Worm (Caenorhabditis elegans): ENCODE results near the gene srx-95.
A peak's percentile ranks its signal among the peaks of the same experiment; 100 is the strongest.

Gene srx-95

ce11 chrII:6721581-6721980 is 33.0 kb downstream of the srx-95 start (continued):
- TF ChIP-seq nhr-20 (tag; optimal IDR thresholded peaks at IDR 0.05): peak; percentile 85
- peak; percentile 64 for TF ChIP-seq nhr-19 (GFP tag; conservative IDR thresholded peaks at IDR 0.05)
- TF ChIP-seq lsy-2 (tag; optimal IDR thresholded peaks at IDR 0.05): peak; percentile 18 to 50
- TF ChIP-seq pax-3 (tag; optimal IDR thresholded peaks at IDR 0.05): no peak
- TF ChIP-seq xbp-1 (tag; optimal IDR thresholded peaks at IDR 0.05): peak; percentile 26
- TF ChIP-seq grh-1 (GFP tag; IDR thresholded peaks at IDR 0.05): 0 out of 2 replicates have a peak, but pooled peaks have one; percentile 9

DNA sequence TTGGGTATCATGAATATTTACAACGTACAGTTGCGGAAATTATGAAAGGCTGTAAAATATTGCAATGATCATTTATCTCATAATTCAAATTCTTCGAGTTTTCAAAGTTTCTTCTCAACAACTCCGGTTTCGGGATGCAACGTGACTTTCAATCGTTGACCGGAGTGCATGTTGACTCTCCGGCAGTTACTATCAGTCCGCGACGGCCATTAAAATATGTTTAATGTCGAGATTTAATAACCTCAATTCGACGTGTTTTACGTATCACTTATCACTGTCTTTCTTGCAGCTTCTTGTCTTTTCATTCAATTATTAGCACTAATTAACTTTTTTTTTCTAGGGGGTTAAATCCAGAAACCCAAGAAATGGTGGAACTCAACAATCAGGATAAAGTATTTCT is 36.4 kb downstream of the srx-95 start, which contains the start of gene tsp-10:
Gene tsp-10 (plus strand): TSS at position 366 of the 400 bp plus-strand sequence.
- TF ChIP-seq aly-2 (tag; optimal IDR thresholded peaks at IDR 0.05) (no peak), mep-1 (tag; optimal IDR thresholded peaks at IDR 0.05) (no peak), ces-1 (GFP tag; optimal IDR thresholded peaks at IDR 0.05) (no peak), Y116A8C.19 (tag; optimal IDR thresholded peaks at IDR 0.05; ENCODE audit: borderline replicate concordance) (no peak), dpl-1 (GFP tag; optimal IDR thresholded peaks at IDR 0.05) (no peak), lsy-2 (tag; optimal IDR thresholded peaks at IDR 0.05) (no peak), nhr-28 (tag; optimal IDR thresholded peaks at IDR 0.05) (no peak), rnt-1 (tag; optimal IDR thresholded peaks at IDR 0.05) (no peak), sptf-1 (tag; optimal IDR thresholded peaks at IDR 0.05) (no peak), dsc-1 (tag; optimal IDR thresholded peaks at IDR 0.05) (no peak), fkh-8 (tag; optimal IDR thresholded peaks at IDR 0.05) (no peak), lin-14 (GFP tag; optimal IDR thresholded peaks at IDR 0.05) (no peak), nhr-84 (tag; optimal IDR thresholded peaks at IDR 0.05) (no peak), alr-1 (tag; optimal IDR thresholded peaks at IDR 0.05; ENCODE audit: borderline replicate concordance) (no peak), grh-1 (GFP tag; IDR thresholded peaks at IDR 0.05) (no peak), nhr-77 (tag; optimal IDR thresholded peaks at IDR 0.05) (no peak), zip-4 (GFP tag; optimal IDR thresholded peaks at IDR 0.05) (no peak), tlp-1 (tag; optimal IDR thresholded peaks at IDR 0.05) (no peak)

- no peak for TF ChIP-seq aly-2 (tag; optimal IDR thresholded peaks at IDR 0.05)
- no peak for TF ChIP-seq lin-15B (tag; optimal IDR thresholded peaks at IDR 0.05)
- no peak for TF ChIP-seq egl-13 (tag; optimal IDR thresholded peaks at IDR 0.05)
- TF ChIP-seq ets-5 (GFP tag; IDR thresholded peaks at IDR 0.05): no peak
- TF ChIP-seq blmp-1 (tag; optimal IDR thresholded peaks at IDR 0.05): peak; percentile 80
Observed at ce11 chrII:6716638-6717037, 37.9 kb downstream of the srx-95 start, which contains the start of the genes T14B4.5 and T14B4.20. Gene T14B4.5 (plus strand): TSS chrII:6716863. Gene T14B4.20 (plus strand): TSS chrII:6716901.

ce11 chrII:6715853-6716252 is 38.7 kb downstream of the srx-95 start:
- TF ChIP-seq unc-62 (GFP tag; optimal IDR thresholded peaks at IDR 0.05) (no peak), blmp-1 (tag; optimal IDR thresholded peaks at IDR 0.05) (peak; percentile 86), elt-2 (tag; optimal IDR thresholded peaks at IDR 0.05) (no peak)

DNA sequence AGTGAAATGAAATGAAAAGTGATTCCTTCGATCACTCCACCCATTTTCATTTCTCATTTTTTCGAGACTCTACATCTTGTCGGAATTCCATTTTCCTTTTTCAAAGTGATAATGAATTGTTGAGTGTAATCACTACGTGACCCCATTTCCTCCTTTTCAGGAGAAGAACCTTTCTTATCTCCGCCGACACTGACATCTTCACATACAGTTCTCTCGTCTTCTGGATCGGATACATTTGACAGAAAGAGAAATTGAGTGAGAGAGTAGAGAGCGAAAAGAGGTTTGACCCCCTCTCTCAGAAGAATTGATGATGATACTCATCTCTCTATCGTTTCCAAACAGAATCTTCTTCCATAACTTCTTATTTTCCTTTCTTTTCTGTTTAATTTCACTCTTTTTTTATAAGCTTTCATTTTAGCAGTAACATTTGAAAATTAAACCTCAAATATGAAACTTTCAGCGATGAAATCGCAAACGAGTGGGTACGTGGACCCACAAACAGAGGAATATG is 40.7 kb downstream of the srx-95 start, which contains the start of gene dpy-2:
Gene dpy-2 (plus strand): TSS at position 461 of the 511 bp plus-strand sequence.
- TF ChIP-seq mep-1 (tag; optimal IDR thresholded peaks at IDR 0.05) (no peak), egl-13 (tag; optimal IDR thresholded peaks at IDR 0.05) (no peak), nhr-47 (tag; optimal IDR thresholded peaks at IDR 0.05) (no peak), elt-2 (tag; optimal IDR thresholded peaks at IDR 0.05) (no peak), blmp-1 (tag; optimal IDR thresholded peaks at IDR 0.05) (peak; percentile 99), elt-3 (tag; optimal IDR thresholded peaks at IDR 0.05) (peak in 1 of 6 experiments; percentile 11), nhr-85 (tag) (no peak)

DNA sequence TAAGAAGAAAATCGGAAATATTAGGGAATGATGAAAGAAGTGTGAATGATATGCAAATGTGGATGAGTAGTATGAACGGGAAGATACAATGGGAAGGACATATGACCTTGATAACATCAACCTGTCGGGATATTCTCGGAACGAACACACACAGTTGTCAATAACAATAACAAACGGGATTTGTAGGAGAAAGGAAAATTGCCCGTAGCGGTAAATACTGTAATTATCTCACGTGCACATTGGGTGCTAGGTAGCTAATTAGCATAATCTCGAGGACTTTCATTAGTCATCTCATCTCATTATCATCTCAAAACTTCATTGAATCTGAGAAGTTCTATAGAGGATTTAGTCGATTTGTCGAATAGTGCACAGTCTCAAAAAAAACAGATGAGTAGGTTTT is 41.6 kb downstream of the srx-95 start:
- TF ChIP-seq mep-1 (tag; optimal IDR thresholded peaks at IDR 0.05) (no peak), fkh-4 (tag; optimal IDR thresholded peaks at IDR 0.05; ENCODE audit: borderline replicate concordance) (no peak), ztf-11 (tag; optimal IDR thresholded peaks at IDR 0.05) (no peak), ets-5 (GFP tag; IDR thresholded peaks at IDR 0.05) (no peak), aly-2 (tag; optimal IDR thresholded peaks at IDR 0.05) (no peak), mef-2 (tag; optimal IDR thresholded peaks at IDR 0.05) (no peak), nhr-85 (tag) (no peak), snu-23 (GFP tag; optimal IDR thresholded peaks at IDR 0.05) (no peak), lin-13 (GFP tag; optimal IDR thresholded peaks at IDR 0.05) (no peak), nhr-28 (tag; optimal IDR thresholded peaks at IDR 0.05) (no peak), ama-1 (optimal IDR thresholded peaks at IDR 0.05) (no peak), lin-15B (tag; optimal IDR thresholded peaks at IDR 0.05) (no peak), unc-98 (GFP tag; IDR thresholded peaks at IDR 0.05) (no peak), nhr-71 (tag; optimal IDR thresholded peaks at IDR 0.05) (no peak), nhr-237 (tag; optimal IDR thresholded peaks at IDR 0.05) (no peak)
